Fruit fly (Drosophila melanogaster): Measurements from ENCODE around the gene CG11608.

The CG11608 gene

DNA sequence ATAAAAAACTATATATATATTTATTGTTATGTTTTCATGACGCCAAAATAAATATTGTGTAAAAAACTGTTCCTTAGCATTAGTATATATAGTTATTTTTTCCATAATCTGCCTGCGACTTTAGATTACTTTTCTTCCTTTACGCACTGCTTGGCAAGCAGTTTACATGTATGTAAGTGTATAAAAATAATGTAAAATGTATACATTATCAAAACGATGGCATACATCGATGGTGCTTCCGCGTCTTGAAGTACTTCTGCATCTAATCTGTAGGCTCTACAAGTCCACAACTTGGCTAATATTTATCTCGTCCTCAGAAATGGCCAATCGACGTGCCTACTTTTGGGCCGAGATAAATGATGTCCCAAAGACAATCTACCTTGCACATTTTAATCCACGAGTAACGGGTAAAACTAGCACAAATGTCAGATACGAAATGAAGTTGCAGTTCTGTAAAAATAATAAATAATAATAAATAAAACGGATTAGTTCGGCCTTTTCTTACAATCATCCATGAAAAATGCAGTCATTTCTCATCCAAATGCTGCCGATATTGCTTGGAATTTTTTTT, at the start of gene CG11608:
Gene CG11608 (plus strand): TSS at position 521 of the 571 bp plus-strand sequence.
- peak; percentile 60 for TF ChIP-seq kay (GFP tag; ENCODE audit: borderline replicate concordance)
- no peak for TF ChIP-seq CG33017 (tag; optimal IDR thresholded peaks at IDR 0.05)
- TF ChIP-seq CG14711 (tag; optimal IDR thresholded peaks at IDR 0.05) = no peak
- TF ChIP-seq Mnt (GFP tag; optimal IDR thresholded peaks at IDR 0.05) = no peak
- TF ChIP-seq pad (GFP tag; optimal IDR thresholded peaks at IDR 0.05) = no peak
- no peak for TF ChIP-seq bab1 (GFP tag; optimal IDR thresholded peaks at IDR 0.05)

DNA sequence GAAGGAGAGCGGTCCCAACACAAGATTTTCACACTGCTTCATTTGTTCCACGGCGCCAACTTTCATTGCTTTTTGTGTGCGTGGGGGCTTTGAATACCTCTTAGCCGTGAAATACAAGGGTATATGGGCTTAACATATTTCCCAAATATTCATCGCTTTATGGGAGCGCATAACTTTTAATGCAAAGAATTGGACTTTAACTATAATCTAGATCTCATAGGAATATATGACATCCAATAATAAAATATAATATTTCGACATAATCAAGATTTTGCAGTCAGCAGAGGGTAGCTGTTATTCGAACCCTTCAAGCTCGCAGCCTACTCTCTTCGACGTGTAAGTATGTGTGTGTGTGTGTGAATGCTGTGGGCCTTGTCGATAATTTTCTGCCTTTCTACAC, 46.6 kb upstream of the CG11608 start:
- no peak for TF ChIP-seq CG33017 (tag; optimal IDR thresholded peaks at IDR 0.05)
- TF ChIP-seq toe (GFP tag; optimal IDR thresholded peaks at IDR 0.05) = no peak
- TF ChIP-seq Mnt (GFP tag; optimal IDR thresholded peaks at IDR 0.05) = no peak
- no peak for TF ChIP-seq pad (GFP tag; optimal IDR thresholded peaks at IDR 0.05)
- no peak for TF ChIP-seq tj (GFP tag; optimal IDR thresholded peaks at IDR 0.05)
- no peak for TF ChIP-seq bab1 (GFP tag; optimal IDR thresholded peaks at IDR 0.05)
- no peak for TF ChIP-seq cic (GFP tag; optimal IDR thresholded peaks at IDR 0.05)
- no peak for TF ChIP-seq ovo (GFP tag; optimal IDR thresholded peaks at IDR 0.05)
- TF ChIP-seq kay (GFP tag; ENCODE audit: borderline replicate concordance) = no peak
- TF ChIP-seq CG7045 (GFP tag; optimal IDR thresholded peaks at IDR 0.05) = no peak
- TF ChIP-seq CG5204 (GFP tag; optimal IDR thresholded peaks at IDR 0.05) = no peak
- no peak for TF ChIP-seq CG1620 (GFP tag; optimal IDR thresholded peaks at IDR 0.05)
- no peak for TF ChIP-seq CG14711 (tag; optimal IDR thresholded peaks at IDR 0.05)
- TF ChIP-seq Hr96 (GFP tag; optimal IDR thresholded peaks at IDR 0.05) = no peak
- TF ChIP-seq CG7101 (tag; optimal IDR thresholded peaks at IDR 0.05) = no peak
- TF ChIP-seq CG12768 (GFP tag; optimal IDR thresholded peaks at IDR 0.05) = no peak
- TF ChIP-seq cnc (optimal IDR thresholded peaks at IDR 0.05) = no peak
- TF ChIP-seq Clk (GFP tag; optimal IDR thresholded peaks at IDR 0.05) = no peak

DNA sequence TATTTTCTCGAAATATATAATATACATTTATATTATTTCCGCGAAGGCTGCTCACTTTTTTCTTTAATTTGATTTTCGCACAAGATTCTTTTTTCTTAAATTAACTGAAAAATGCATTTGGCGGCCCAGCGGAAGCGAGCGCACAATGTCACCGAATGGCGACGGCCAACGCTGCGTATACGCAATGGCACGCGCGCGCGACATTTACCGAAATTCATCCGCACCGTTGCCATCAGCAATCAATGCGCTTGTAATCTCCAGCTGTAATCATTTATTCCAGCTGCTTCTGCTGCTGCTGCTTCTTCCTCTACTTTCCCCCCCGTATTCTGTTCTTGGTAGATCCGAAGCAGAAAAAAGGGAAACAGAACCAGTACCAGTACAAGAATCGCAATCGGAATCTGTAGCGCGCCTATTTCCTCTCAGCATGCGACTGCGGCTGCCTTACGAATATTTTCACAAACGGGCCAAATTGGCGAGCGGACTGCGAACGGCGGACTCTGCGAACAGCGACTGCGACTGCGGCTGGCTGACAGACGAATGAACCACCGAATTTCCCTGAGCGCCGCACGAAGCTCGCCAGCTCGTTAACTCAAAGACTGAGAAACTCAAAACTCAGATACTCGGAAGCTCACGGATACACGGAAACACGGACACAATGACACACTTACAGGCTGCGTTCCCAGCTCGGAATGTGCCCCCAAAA, 42.9 kb upstream of the CG11608 start, which contains the start of gene Octbeta2R:
Gene Octbeta2R (minus strand): TSS at position 539 of the 703 bp plus-strand sequence.
- TF ChIP-seq CG12768 (GFP tag; optimal IDR thresholded peaks at IDR 0.05) (peak; percentile 37), CG11617 (GFP tag; optimal IDR thresholded peaks at IDR 0.05) (no peak)

DNA sequence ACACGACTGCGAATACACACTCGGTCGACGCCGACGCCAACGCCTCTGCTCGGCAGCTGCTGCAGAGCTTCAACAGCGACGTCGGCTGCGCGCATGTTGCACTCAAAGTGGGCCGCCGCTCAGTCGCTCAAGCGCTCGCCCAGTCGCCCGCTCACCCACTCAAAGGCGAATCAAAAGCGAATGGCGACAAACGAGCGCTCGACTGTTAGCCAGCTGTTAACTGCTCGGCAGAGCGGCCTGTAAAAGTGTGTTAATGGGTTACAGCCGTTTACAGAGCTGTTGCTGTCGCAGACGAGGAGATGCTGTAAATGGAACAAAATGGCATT, 42.4 kb upstream of the CG11608 start:
- TF ChIP-seq cic (GFP tag; optimal IDR thresholded peaks at IDR 0.05) (no peak), CG7045 (GFP tag; optimal IDR thresholded peaks at IDR 0.05) (no peak), Mnt (GFP tag; optimal IDR thresholded peaks at IDR 0.05) (no peak), Crg-1 (GFP tag; optimal IDR thresholded peaks at IDR 0.05) (no peak), Hr96 (GFP tag; optimal IDR thresholded peaks at IDR 0.05) (no peak), bab1 (GFP tag; optimal IDR thresholded peaks at IDR 0.05) (no peak), CG33017 (tag; optimal IDR thresholded peaks at IDR 0.05) (no peak), CG12768 (GFP tag; optimal IDR thresholded peaks at IDR 0.05) (no peak), kay (GFP tag; ENCODE audit: borderline replicate concordance) (no peak), ovo (GFP tag; optimal IDR thresholded peaks at IDR 0.05) (no peak), CG14711 (tag; optimal IDR thresholded peaks at IDR 0.05) (no peak), CG5204 (GFP tag; optimal IDR thresholded peaks at IDR 0.05) (no peak), CG7101 (tag; optimal IDR thresholded peaks at IDR 0.05) (no peak), CG11617 (GFP tag; optimal IDR thresholded peaks at IDR 0.05) (no peak), cnc (optimal IDR thresholded peaks at IDR 0.05) (no peak)

DNA sequence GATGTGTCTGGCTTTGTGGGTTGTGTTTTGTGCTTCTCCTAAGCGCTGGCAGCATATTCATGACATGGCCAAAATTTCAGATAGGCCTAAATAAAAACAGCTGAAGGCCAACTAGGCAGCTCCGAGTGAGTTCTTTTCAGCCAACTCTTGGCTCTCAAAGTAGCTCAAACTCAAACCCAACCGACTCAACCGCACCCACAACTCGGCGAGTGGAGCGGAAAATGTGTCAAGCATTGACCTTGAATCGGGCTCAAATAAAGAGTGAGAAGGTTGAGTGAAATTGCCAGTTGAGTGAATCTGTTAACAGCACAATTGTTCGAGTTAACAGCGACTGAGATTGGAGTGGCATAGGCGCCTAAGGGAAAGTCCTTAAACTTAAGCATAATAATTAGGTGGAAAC, 26.3 kb upstream of the CG11608 start:
- TF ChIP-seq CG5204 (GFP tag; optimal IDR thresholded peaks at IDR 0.05) (no peak), tj (GFP tag; optimal IDR thresholded peaks at IDR 0.05) (no peak), toe (GFP tag; optimal IDR thresholded peaks at IDR 0.05) (no peak), pad (GFP tag; optimal IDR thresholded peaks at IDR 0.05) (no peak), Mnt (GFP tag; optimal IDR thresholded peaks at IDR 0.05) (no peak), Crg-1 (GFP tag; optimal IDR thresholded peaks at IDR 0.05) (no peak), CG1620 (GFP tag; optimal IDR thresholded peaks at IDR 0.05) (no peak), cnc (optimal IDR thresholded peaks at IDR 0.05) (no peak), cic (GFP tag; optimal IDR thresholded peaks at IDR 0.05) (no peak), CG7045 (GFP tag; optimal IDR thresholded peaks at IDR 0.05) (no peak), CG7101 (tag; optimal IDR thresholded peaks at IDR 0.05) (no peak), CG11617 (GFP tag; optimal IDR thresholded peaks at IDR 0.05) (no peak), kay (GFP tag; ENCODE audit: borderline replicate concordance) (no peak), ovo (GFP tag; optimal IDR thresholded peaks at IDR 0.05) (no peak)

DNA sequence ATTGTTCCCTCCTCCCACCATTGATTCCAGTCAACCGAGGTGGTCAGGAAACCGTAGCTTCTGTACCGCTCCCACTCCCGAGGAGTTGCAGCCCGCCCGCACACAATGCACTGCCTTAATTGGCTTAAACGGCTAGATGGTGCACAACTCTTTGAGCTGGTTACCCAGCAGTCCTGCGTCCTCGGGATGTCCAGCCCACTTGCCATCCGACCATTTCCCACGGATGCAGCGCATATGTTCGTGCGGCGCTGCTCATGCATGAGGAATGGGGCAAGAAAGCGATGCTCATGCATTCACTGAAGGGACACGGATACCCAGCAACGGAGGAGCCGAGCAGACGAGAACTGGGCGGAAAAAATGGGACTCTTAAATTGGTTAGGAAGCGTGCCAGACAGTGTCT, 22.7 kb upstream of the CG11608 start:
- TF ChIP-seq ovo (GFP tag; optimal IDR thresholded peaks at IDR 0.05) = no peak
- no peak for TF ChIP-seq Mnt (GFP tag; optimal IDR thresholded peaks at IDR 0.05)
- TF ChIP-seq Clk (GFP tag; optimal IDR thresholded peaks at IDR 0.05) = no peak
- TF ChIP-seq toe (GFP tag; optimal IDR thresholded peaks at IDR 0.05) = no peak
- TF ChIP-seq tj (GFP tag; optimal IDR thresholded peaks at IDR 0.05) = no peak
- no peak for TF ChIP-seq kay (GFP tag; ENCODE audit: borderline replicate concordance)
- TF ChIP-seq CG5204 (GFP tag; optimal IDR thresholded peaks at IDR 0.05) = no peak
- no peak for TF ChIP-seq CG11617 (GFP tag; optimal IDR thresholded peaks at IDR 0.05)
- no peak for TF ChIP-seq CG12768 (GFP tag; optimal IDR thresholded peaks at IDR 0.05)
- no peak for TF ChIP-seq cic (GFP tag; optimal IDR thresholded peaks at IDR 0.05)
- no peak for TF ChIP-seq Crg-1 (GFP tag; optimal IDR thresholded peaks at IDR 0.05)
- TF ChIP-seq pad (GFP tag; optimal IDR thresholded peaks at IDR 0.05) = no peak
- TF ChIP-seq CG1620 (GFP tag; optimal IDR thresholded peaks at IDR 0.05) = no peak
- no peak for TF ChIP-seq CG14711 (tag; optimal IDR thresholded peaks at IDR 0.05)
- TF ChIP-seq cnc (optimal IDR thresholded peaks at IDR 0.05) = no peak
- TF ChIP-seq CG7101 (tag; optimal IDR thresholded peaks at IDR 0.05) = no peak
